Fruit fly (Drosophila melanogaster) whole organism, prepupa: Measurements from ENCODE around the gene Bub3.
A peak's percentile ranks its signal among the peaks of the same experiment; 100 is the strongest.

Experiments used
- Blimp-1 ChIP-seq: fragments of 200-800 bp; sonication (Bioruptor generic); optimal IDR thresholded peaks from 3 replicates; lab custom pipeline; 2017; ENCODE audit warnings: missing biosample characterization, missing genetic modification characterization, mild to moderate bottlenecking, moderate library complexity, missing genetic modification reagents
- CG10631 ChIP-seq: fragments of 200-800 bp; sonication (Bioruptor generic); optimal IDR thresholded peaks from 2 replicates; lab custom pipeline; 2016; ENCODE audit warnings: missing biosample characterization, missing genetic modification characterization
- CG11294 ChIP-seq: fragments of 200-800 bp; sonication (Bioruptor generic); IDR thresholded peaks from 2 replicates; pipeline ENCODE4 v1.3.6; 2022; ENCODE audit warnings: missing biosample characterization, missing genetic modification characterization
- CG11762 ChIP-seq: fragments of 200-800 bp; sonication (Bioruptor generic); optimal IDR thresholded peaks from 3 replicates; lab custom pipeline; 2016; ENCODE audit warnings: missing biosample characterization, missing genetic modification characterization; ENCODE audit not compliant: insufficient read depth
- CG15336 ChIP-seq: fragments of 200-800 bp; sonication (Bioruptor generic); IDR thresholded peaks from 2 replicates; pipeline ENCODE4 v1.3.6; 2022; ENCODE audit warnings: missing biosample characterization, missing genetic modification characterization
- CG1621 ChIP-seq: fragments of 200-800 bp; sonication (Bioruptor generic); optimal IDR thresholded peaks from 3 replicates; lab custom pipeline; 2018; ENCODE audit warnings: missing biosample characterization, mild to moderate bottlenecking, missing genetic modification characterization
- CG16779 ChIP-seq: fragments of 200-800 bp; sonication (Bioruptor generic); optimal IDR thresholded peaks from 3 replicates; lab custom pipeline; 2017; ENCODE audit warnings: missing biosample characterization, mild to moderate bottlenecking, missing genetic modification characterization
- CG3032 ChIP-seq: fragments of 200-800 bp; optimal IDR thresholded peaks from 2 replicates; lab custom pipeline; 2019; ENCODE audit warnings: missing biosample characterization, mild to moderate bottlenecking, missing genetic modification characterization, moderate library complexity
- CG32006 ChIP-seq: fragments of 200-800 bp; sonication (Bioruptor generic); optimal IDR thresholded peaks from 3 replicates; lab custom pipeline; 2017; ENCODE audit warnings: missing biosample characterization, mild to moderate bottlenecking, missing genetic modification characterization
- CG34406 ChIP-seq: fragments of 200-800 bp; sonication (Bioruptor generic); optimal IDR thresholded peaks from 3 replicates; lab custom pipeline; 2016; ENCODE audit warnings: missing biosample characterization, missing genetic modification characterization
- CG3919 ChIP-seq: fragments of 200-800 bp; sonication (Bioruptor generic); optimal IDR thresholded peaks from 3 replicates; lab custom pipeline; 2016; ENCODE audit warnings: missing biosample characterization, missing genetic modification characterization
- CG6163 ChIP-seq: fragments of 200-800 bp; sonication (Bioruptor generic); IDR thresholded peaks from 3 replicates; pipeline ENCODE4 v1.3.6; 2022; ENCODE audit warnings: missing biosample characterization, missing genetic modification characterization
- CG6792 ChIP-seq: fragments of 200-800 bp; sonication (Bioruptor generic); optimal IDR thresholded peaks from 3 replicates; lab custom pipeline; 2016; ENCODE audit warnings: missing biosample characterization, missing genetic modification characterization
- CG7368 ChIP-seq: fragments of 200-800 bp; sonication (Bioruptor generic); optimal IDR thresholded peaks from 3 replicates; lab custom pipeline; 2016; ENCODE audit warnings: missing biosample characterization, missing genetic modification characterization
- CG8119 ChIP-seq: fragments of 200-800 bp; sonication (Bioruptor generic); IDR thresholded peaks from 3 replicates; pipeline ENCODE4 v1.3.6; 2022; ENCODE audit warnings: missing biosample characterization, missing genetic modification characterization
- CG8319 ChIP-seq: fragments of 200-800 bp; sonication (Bioruptor generic); optimal IDR thresholded peaks from 3 replicates; lab custom pipeline; 2016; ENCODE audit warnings: missing biosample characterization, missing genetic modification characterization
- CG8632 ChIP-seq: fragments of 200-800 bp; sonication (Bioruptor generic); optimal IDR thresholded peaks from 3 replicates; lab custom pipeline; 2016; ENCODE audit warnings: missing biosample characterization, missing genetic modification characterization
- CG9139 ChIP-seq: fragments of 200-800 bp; sonication (Bioruptor generic); optimal IDR thresholded peaks from 3 replicates; lab custom pipeline; 2017; ENCODE audit warnings: missing biosample characterization, mild to moderate bottlenecking, missing genetic modification characterization
- Eip78C ChIP-seq: fragments of 200-800 bp; sonication (Bioruptor generic); peaks from one replicate; lab custom pipeline; 2016; ENCODE audit warnings: missing biosample characterization, missing genetic modification characterization
- Ets21C ChIP-seq: fragments of 200-800 bp; sonication (Bioruptor generic); optimal IDR thresholded peaks from 3 replicates; lab custom pipeline; 2016; ENCODE audit warnings: missing biosample characterization, missing genetic modification characterization
- Gug ChIP-seq: fragments of 200-800 bp; sonication (Bioruptor generic); IDR thresholded peaks from 2 replicates; pipeline ENCODE4 v1.3.6; 2022; ENCODE audit warnings: missing biosample characterization, missing genetic modification characterization
- Hr38 ChIP-seq: sonication (Bioruptor generic); optimal IDR thresholded peaks from 2 replicates; lab custom pipeline; 2016; ENCODE audit warnings: missing biosample characterization, missing genetic modification characterization
- Hr39 ChIP-seq: fragments of 200-800 bp; sonication (Bioruptor generic); optimal IDR thresholded peaks from 2 replicates; lab custom pipeline; 2016; ENCODE audit warnings: missing biosample characterization, missing genetic modification characterization
- Hr4 ChIP-seq: fragments of 200-800 bp; sonication (Bioruptor generic); optimal IDR thresholded peaks from 3 replicates; lab custom pipeline; 2016; ENCODE audit warnings: missing biosample characterization, missing genetic modification characterization
- Met ChIP-seq: fragments of 200-800 bp; sonication (Bioruptor generic); optimal IDR thresholded peaks from 3 replicates; lab custom pipeline; 2016; ENCODE audit warnings: missing biosample characterization, missing genetic modification characterization
- OdsH ChIP-seq: fragments of 200-800 bp; sonication (Bioruptor generic); optimal IDR thresholded peaks from 3 replicates; lab custom pipeline; 2016; ENCODE audit warnings: missing biosample characterization, missing genetic modification characterization
- Sox102F ChIP-seq: fragments of 200-800 bp; sonication (Bioruptor generic); optimal IDR thresholded peaks from 2 replicates; lab custom pipeline; 2016; ENCODE audit warnings: missing biosample characterization, mild to moderate bottlenecking, missing genetic modification characterization
- Sox15 ChIP-seq: fragments of 200-800 bp; sonication (Bioruptor generic); optimal IDR thresholded peaks from 3 replicates; lab custom pipeline; 2016; ENCODE audit warnings: missing biosample characterization, missing genetic modification characterization
- cyc ChIP-seq: fragments of 200-800 bp; sonication (Bioruptor generic); optimal IDR thresholded peaks from 3 replicates; lab custom pipeline; 2016; ENCODE audit warnings: missing biosample characterization, missing genetic modification characterization
- eg ChIP-seq: fragments of 200-800 bp; sonication (Bioruptor generic); IDR thresholded peaks from 3 replicates; pipeline ENCODE4 v1.3.6; 2022; ENCODE audit warnings: missing biosample characterization, missing genetic modification characterization
- fd85E ChIP-seq: fragments of 200-800 bp; sonication (Bioruptor generic); optimal IDR thresholded peaks from 3 replicates; lab custom pipeline; 2016; ENCODE audit warnings: missing biosample characterization, missing genetic modification characterization
- fkh ChIP-seq: fragments of 200-800 bp; sonication (Bioruptor generic); optimal IDR thresholded peaks from 3 replicates; lab custom pipeline; 2017; ENCODE audit warnings: missing biosample characterization, mild to moderate bottlenecking, missing genetic modification characterization, moderate library complexity
- lz ChIP-seq: fragments of 200-800 bp; sonication (Bioruptor generic); optimal IDR thresholded peaks from 3 replicates; lab custom pipeline; 2016; ENCODE audit warnings: missing biosample characterization, missing genetic modification characterization
- salr ChIP-seq, 2 experiments: fragments of 200-800 bp; sonication (Bioruptor generic); optimal IDR thresholded peaks; 3 replicates each; lab custom pipeline; 2016 to 2018; ENCODE audit warnings: missing biosample characterization in 2 of 2, missing genetic modification characterization in 2 of 2, mild to moderate bottlenecking in 1 of 2
- topi ChIP-seq: fragments of 200-800 bp; sonication (Bioruptor generic); optimal IDR thresholded peaks from 3 replicates; lab custom pipeline; 2016; ENCODE audit warnings: missing biosample characterization, missing genetic modification characterization

Bub3 gene

DNA sequence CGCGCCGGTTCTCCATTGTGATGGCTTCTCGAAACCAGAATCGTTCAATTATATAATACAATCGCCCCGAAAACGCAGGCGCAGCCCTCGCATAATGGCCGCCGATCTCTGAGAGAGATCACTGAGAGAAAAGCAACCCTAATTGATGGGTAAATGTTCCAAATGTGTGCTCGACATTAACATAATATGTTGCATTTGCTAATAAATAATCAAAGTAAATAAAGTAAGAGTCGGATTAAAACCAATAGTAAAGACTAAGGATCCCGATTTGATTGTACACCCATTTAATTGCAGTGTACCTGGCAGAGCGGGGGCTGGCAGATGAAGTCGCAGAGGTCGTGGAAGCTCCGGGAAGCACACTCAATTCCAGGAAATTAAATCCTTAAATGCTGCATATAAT, 29.3 kb upstream of the Bub3 start:
- peak; percentile 40 for TF ChIP-seq Met (GFP tag; lab: Kevin White, UChicago)
- peak; percentile 27 for TF ChIP-seq lz (GFP tag; lab: Kevin White, UChicago)
- peak; percentile 29 for TF ChIP-seq topi (GFP tag; lab: Kevin White, UChicago)
- no peak for TF ChIP-seq CG11762 (GFP tag; lab: Kevin White, UChicago)
- TF ChIP-seq CG3919 (GFP tag; lab: Kevin White, UChicago), result peak; percentile 9
- TF ChIP-seq CG8632 (GFP tag; lab: Kevin White, UChicago), result no peak
- peak; percentile 45 for TF ChIP-seq cyc (GFP tag; lab: Kevin White, UChicago)

DNA sequence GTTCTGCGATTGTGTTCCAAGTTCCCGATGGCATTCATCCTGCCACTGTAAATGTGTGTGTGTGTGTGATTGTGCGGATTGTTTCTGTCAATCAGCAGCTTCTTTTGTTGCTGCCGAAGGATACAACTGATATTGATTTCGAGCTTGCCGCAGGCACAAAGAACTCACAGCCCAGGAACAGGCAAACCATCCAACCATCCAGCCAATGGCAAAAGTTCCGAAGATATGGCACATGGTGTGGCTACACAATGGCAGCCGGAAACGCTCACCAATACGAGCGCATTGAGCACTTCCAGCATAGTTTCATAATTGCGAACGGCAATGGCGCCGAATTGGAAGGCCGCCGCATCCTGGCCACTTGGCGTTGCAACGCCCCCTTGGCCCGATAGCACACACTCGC, 26.5 kb upstream of the Bub3 start:
- no peak for TF ChIP-seq CG3032 (tag; lab: Kevin White, UChicago)
- TF ChIP-seq CG6792 (GFP tag; lab: Kevin White, UChicago), result no peak
- TF ChIP-seq Gug (GFP tag; lab: Robert Waterston, UW), result no peak
- TF ChIP-seq Sox15 (GFP tag; lab: Kevin White, UChicago), result no peak
- TF ChIP-seq Met (GFP tag; lab: Kevin White, UChicago), result no peak
- no peak for TF ChIP-seq CG11294
- TF ChIP-seq fkh (GFP tag; lab: Kevin White, UChicago), result no peak
- no peak for TF ChIP-seq CG15336 (GFP tag; lab: Robert Waterston, UW)
- no peak for TF ChIP-seq CG16779 (tag; lab: Kevin White, UChicago)
- no peak for TF ChIP-seq eg
- TF ChIP-seq CG11762 (GFP tag; lab: Kevin White, UChicago), result no peak
- no peak for TF ChIP-seq Hr38 (GFP tag; lab: Kevin White, UChicago)
- TF ChIP-seq lz (GFP tag; lab: Kevin White, UChicago), result no peak
- TF ChIP-seq CG1621, result no peak
- no peak for TF ChIP-seq Ets21C
- TF ChIP-seq CG6163 (GFP tag; lab: Robert Waterston, UW), result no peak
- TF ChIP-seq CG8319 (GFP tag; lab: Kevin White, UChicago), result no peak
- no peak for TF ChIP-seq CG7368 (GFP tag; lab: Kevin White, UChicago)
- TF ChIP-seq, all 60 proteins: peak for 0

DNA sequence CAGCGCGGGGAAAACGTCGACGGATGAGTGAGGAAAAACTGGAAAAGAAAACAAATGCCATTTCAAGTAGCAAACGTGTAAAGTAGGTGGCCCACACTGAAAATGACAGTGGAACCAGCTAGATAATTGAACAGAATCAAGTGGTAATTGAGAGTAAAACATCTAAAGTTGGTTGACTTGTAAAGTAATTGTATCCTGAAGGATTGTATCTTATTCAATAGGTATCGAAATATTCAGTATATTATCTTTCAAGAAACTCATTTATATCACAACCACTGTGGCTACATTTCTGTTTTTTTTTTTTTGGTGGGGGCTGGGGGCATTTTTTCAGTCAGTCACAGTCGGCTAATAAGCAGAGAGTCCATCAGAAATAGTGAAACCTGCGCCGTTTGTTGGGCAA, 24.0 kb upstream of the Bub3 start:
- TF ChIP-seq CG15336 (GFP tag; lab: Robert Waterston, UW) (peak; percentile 47; the same call in 1 of the 2 replicates), CG32006 (peak; percentile 26), Gug (GFP tag; lab: Robert Waterston, UW) (no peak), Eip78C (peak; percentile 15), Hr4 (GFP tag; lab: Kevin White, UChicago) (peak; percentile 12), CG8119 (GFP tag; lab: Robert Waterston, UW) (peak; percentile 42; the same call in 1 of the 3 replicates), Met (GFP tag; lab: Kevin White, UChicago) (no peak), CG3032 (tag; lab: Kevin White, UChicago) (no peak), eg (peak; percentile 68; the same call in 2 of the 3 replicates)

DNA sequence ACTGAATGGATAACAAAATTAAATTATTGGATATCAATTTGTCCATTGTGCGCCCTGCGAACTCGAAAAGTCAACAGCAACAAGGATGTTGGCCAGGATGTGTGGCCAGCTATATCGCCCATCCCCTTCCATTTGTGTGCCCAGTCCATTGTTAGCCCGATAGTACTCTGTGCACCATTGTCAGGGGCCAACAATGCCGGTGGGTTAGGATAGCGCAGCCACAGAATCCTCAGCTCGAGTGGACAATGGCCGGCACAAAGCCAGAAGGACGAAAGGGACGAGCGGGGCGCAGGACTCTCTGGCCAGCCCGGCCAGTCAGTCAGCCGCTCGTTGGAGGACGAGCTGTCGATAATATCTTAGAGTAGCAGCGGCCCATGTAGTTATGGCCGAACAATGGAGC, 22.6 kb upstream of the Bub3 start:
- TF ChIP-seq lz (GFP tag; lab: Kevin White, UChicago) (no peak), CG11762 (GFP tag; lab: Kevin White, UChicago) (no peak), CG10631 (GFP tag; lab: Kevin White, UChicago) (no peak), Blimp-1 (GFP tag; lab: Kevin White, UChicago) (no peak), fd85E (no peak), CG34406 (GFP tag; lab: Kevin White, UChicago) (no peak), OdsH (GFP tag; lab: Kevin White, UChicago) (no peak), Ets21C (no peak), Hr39 (GFP tag; lab: Kevin White, UChicago) (no peak), salr (GFP tag; optimal IDR thresholded peaks at IDR 0.05; lab: Kevin White, UChicago) (no peak), Sox15 (GFP tag; lab: Kevin White, UChicago) (no peak), CG9139 (no peak), Met (GFP tag; lab: Kevin White, UChicago) (no peak), Sox102F (no peak)
- TF ChIP-seq, all 60 proteins: peak for 0
